Fruit fly (Drosophila melanogaster): ENCODE data around the gene CG31805.

CG31805 gene

dm6 chr2L:16868897-16869324 lies 31.4 kb downstream of the CG31805 start (continued):
- TF ChIP-seq CG32006 (GFP tag; optimal IDR thresholded peaks at IDR 0.05) (peak; percentile 58), net (GFP tag; optimal IDR thresholded peaks at IDR 0.05) (peak; percentile 42), cyc (GFP tag; optimal IDR thresholded peaks at IDR 0.05) (no peak), CG6792 (GFP tag; optimal IDR thresholded peaks at IDR 0.05) (no peak), Smox (GFP tag; optimal IDR thresholded peaks at IDR 0.05) (no peak), eg (GFP tag; IDR thresholded peaks at IDR 0.05) (peak; percentile 43), CG34406 (GFP tag; optimal IDR thresholded peaks at IDR 0.05) (peak; percentile 16), CG15336 (GFP tag; IDR thresholded peaks at IDR 0.05) (peak; percentile 70)

dm6 chr2L:16862526-16862925 lies 37.7 kb downstream of the CG31805 start:
- no peak for TF ChIP-seq OdsH (GFP tag; optimal IDR thresholded peaks at IDR 0.05)
- no peak for TF ChIP-seq Hr4 (GFP tag; optimal IDR thresholded peaks at IDR 0.05)
- no peak for TF ChIP-seq ss (GFP tag; optimal IDR thresholded peaks at IDR 0.05)
- TF ChIP-seq CG16779 (tag; optimal IDR thresholded peaks at IDR 0.05) = no peak
- TF ChIP-seq Met (GFP tag; optimal IDR thresholded peaks at IDR 0.05) = no peak
- TF ChIP-seq CG11294 (GFP tag; IDR thresholded peaks at IDR 0.05) = no peak
- TF ChIP-seq net (GFP tag; optimal IDR thresholded peaks at IDR 0.05) = no peak
- no peak for TF ChIP-seq CG3032 (tag; optimal IDR thresholded peaks at IDR 0.05)
- TF ChIP-seq CG1621 (tag; optimal IDR thresholded peaks at IDR 0.05) = no peak
- no peak for TF ChIP-seq CG11902 (GFP tag; optimal IDR thresholded peaks at IDR 0.05)

DNA sequence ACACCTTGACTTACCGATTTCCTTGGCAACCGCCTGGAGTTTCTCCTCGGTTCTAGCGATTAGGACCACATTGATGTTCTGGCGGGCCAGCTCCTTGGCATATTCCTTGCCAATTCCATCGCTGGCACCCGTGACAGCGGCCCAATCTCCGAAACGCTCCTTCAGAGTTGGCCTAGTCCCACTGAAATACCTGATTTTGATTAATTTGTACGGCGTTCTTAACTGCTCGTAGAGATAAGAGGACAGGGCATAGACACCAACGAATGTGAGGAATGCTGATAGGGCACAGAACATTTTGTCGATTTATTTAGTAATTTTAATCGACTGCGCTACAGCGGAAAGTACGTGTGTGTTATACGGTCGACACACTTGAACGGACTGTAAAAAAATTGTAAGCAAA lies 39.1 kb downstream of the CG31805 start, which contains the start of gene CG6012:
TSS of gene CG6012 (minus strand) at position 364 of the 400 bp plus-strand sequence.
- no peak for TF ChIP-seq CG4318 (GFP tag; optimal IDR thresholded peaks at IDR 0.05)
- peak; percentile 11 for TF ChIP-seq vri (GFP tag; optimal IDR thresholded peaks at IDR 0.05)

- TF ChIP-seq Blimp-1 (GFP tag; optimal IDR thresholded peaks at IDR 0.05) (no peak), CG32006 (GFP tag; optimal IDR thresholded peaks at IDR 0.05) (no peak), Eip78C (GFP tag) (peak; percentile 9), Ets21C (GFP tag; optimal IDR thresholded peaks at IDR 0.05) (no peak), CG10631 (GFP tag; optimal IDR thresholded peaks at IDR 0.05) (no peak), Met (GFP tag; optimal IDR thresholded peaks at IDR 0.05) (no peak), CG8319 (GFP tag; optimal IDR thresholded peaks at IDR 0.05) (no peak)
These were observed 40.7 kb downstream of the CG31805 start for dm6 chr2L:16859566-16859965.

dm6 chr2L:16859103-16859502 lies 41.2 kb downstream of the CG31805 start:
- no peak for TF ChIP-seq Eip93F (GFP tag; optimal IDR thresholded peaks at IDR 0.05)
- no peak for TF ChIP-seq net (GFP tag; optimal IDR thresholded peaks at IDR 0.05)
- no peak for TF ChIP-seq CG8632 (GFP tag; optimal IDR thresholded peaks at IDR 0.05)
- TF ChIP-seq fd85E (GFP tag; optimal IDR thresholded peaks at IDR 0.05) = no peak
- no peak for TF ChIP-seq ss (GFP tag; optimal IDR thresholded peaks at IDR 0.05)
- no peak for TF ChIP-seq Ets21C (GFP tag; optimal IDR thresholded peaks at IDR 0.05)
- no peak for TF ChIP-seq eg (GFP tag; IDR thresholded peaks at IDR 0.05)
- no peak for TF ChIP-seq Eip78C (GFP tag)
- TF ChIP-seq pdm3 (GFP tag; optimal IDR thresholded peaks at IDR 0.05) = no peak
- no peak for TF ChIP-seq svp (GFP tag)
- TF ChIP-seq Hr4 (GFP tag; optimal IDR thresholded peaks at IDR 0.05) = no peak
- no peak for TF ChIP-seq dsx (GFP tag; optimal IDR thresholded peaks at IDR 0.05; ENCODE audit: poor library complexity, severe bottlenecking)
- no peak for TF ChIP-seq esn (GFP tag; optimal IDR thresholded peaks at IDR 0.05)
- TF ChIP-seq CG1621 (tag; optimal IDR thresholded peaks at IDR 0.05) = no peak
- no peak for TF ChIP-seq CG16779 (tag; optimal IDR thresholded peaks at IDR 0.05)
- TF ChIP-seq Hr38 (GFP tag; optimal IDR thresholded peaks at IDR 0.05) = no peak
- TF ChIP-seq CG11762 (GFP tag; optimal IDR thresholded peaks at IDR 0.05; ENCODE audit: insufficient read depth) = no peak
- TF ChIP-seq acj6 (GFP tag; optimal IDR thresholded peaks at IDR 0.05) = no peak
